Worm (Caenorhabditis elegans) whole organism, L1 larva: ENCODE data around the gene K02E7.7.
"Not testable (repeated sequence)": the region's sequence is repeated elsewhere in the genome, so short reads cannot be mapped to it uniquely, and the experiment has no call there.

Experiments
- ceh-90 ChIP-seq: sonication (generic microtip); optimal IDR thresholded peaks from 2 replicates; lab custom pipeline; 2016; ENCODE audit warnings: missing genetic modification characterization, missing compliant biosample characterization
- fos-1 ChIP-seq: fragments of 150-350 bp; optimal IDR thresholded peaks from 2 replicates; lab custom pipeline; 2014; ENCODE audit warnings: missing biosample characterization, missing genetic modification characterization
- mdl-1 ChIP-seq, 2 experiments: fragments of 150-350 bp; optimal IDR thresholded peaks; 2 replicates each; lab custom pipeline; 2014 to 2017; ENCODE audit warnings: missing biosample characterization in 2 of 2, missing genetic modification characterization in 2 of 2, inconsistent platforms in 1 of 2
- sptf-1 ChIP-seq: fragments of 150-350 bp; optimal IDR thresholded peaks from 2 replicates; lab custom pipeline; 2014; ENCODE audit warnings: missing biosample characterization, missing genetic modification characterization

- not testable (repeated sequence) for TF ChIP-seq ceh-90; sptf-1 (tag; lab: Kevin White, UChicago); mdl-1 (tag; optimal IDR thresholded peaks at IDR 0.05; lab: Kevin White, UChicago); fos-1 (tag; lab: Kevin White, UChicago)
These were observed at the start of gene K02E7.7 for ce11 chrII:1054724-1055123.
